Fruit fly (Drosophila melanogaster) Kc167 (cell line): ENCODE data around the gene CG32298.

Source experiments
- Myc ChIP-seq: fragments of >200 bp; optimal IDR thresholded peaks from 2 replicates; lab custom pipeline; 2017; ENCODE audit warnings: missing external identifiers
- Sin3A ChIP-seq: fragments of >200 bp; optimal IDR thresholded peaks from 2 replicates; lab custom pipeline; 2018; ENCODE audit warnings: missing external identifiers
- h ChIP-seq: fragments of >200 bp; optimal IDR thresholded peaks from 3 replicates; lab custom pipeline; 2018; ENCODE audit warnings: missing external identifiers
- psq ChIP-seq: fragments of >200 bp; optimal IDR thresholded peaks from 2 replicates; lab custom pipeline; 2017; ENCODE audit warnings: missing external identifiers

dm6 chr3L:2390889-2391288 lies at the start of gene CG32298, which contains the start of gene CG32299:
- TF ChIP-seq Myc (lab: Kevin White, UChicago) (no peak), psq (lab: Kevin White, UChicago) (no peak), Sin3A (no peak), h (lab: Kevin White, UChicago) (no peak)
